Worm (Caenorhabditis elegans) whole organism, L4/young adult: ENCODE results near the gene ifas-1.

Experiments
- W03F9.2 ChIP-seq: fragments of 150-350 bp; optimal IDR thresholded peaks from 2 replicates; lab custom pipeline; 2014; ENCODE audit warnings: missing biosample characterization, missing genetic modification characterization
- him-1 ChIP-seq: sonication (generic microtip); optimal IDR thresholded peaks from 2 replicates; lab custom pipeline; 2016; ENCODE audit warnings: missing genotype, missing genetic modification reagents, missing genetic modification characterization, missing compliant biosample characterization

DNA sequence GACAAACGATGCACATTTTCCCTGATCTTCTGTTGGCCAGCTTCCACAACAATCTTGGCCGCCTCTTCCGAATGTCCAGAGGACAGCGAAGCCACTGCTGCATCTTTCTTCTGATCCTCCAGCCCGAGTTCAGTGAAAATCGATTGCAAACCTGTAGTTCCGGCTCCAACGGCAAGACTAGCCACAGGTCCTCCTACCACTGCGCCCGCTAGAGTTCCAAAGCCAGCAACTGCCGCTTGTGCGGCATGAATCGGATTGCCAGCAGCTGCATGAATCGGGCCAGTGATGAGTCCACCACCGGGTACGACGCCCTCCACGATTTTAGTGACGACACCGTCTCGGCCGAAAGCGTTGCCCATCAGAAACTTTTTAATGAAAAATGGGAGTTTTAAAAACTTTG is at the start of gene ifas-1:
- no peak for TF ChIP-seq him-1
- TF ChIP-seq W03F9.2 (tag; lab: Kevin White, UChicago) = no peak
